ENCODE assay signal across 1 worm cellular context in the genomic region with DNA sequence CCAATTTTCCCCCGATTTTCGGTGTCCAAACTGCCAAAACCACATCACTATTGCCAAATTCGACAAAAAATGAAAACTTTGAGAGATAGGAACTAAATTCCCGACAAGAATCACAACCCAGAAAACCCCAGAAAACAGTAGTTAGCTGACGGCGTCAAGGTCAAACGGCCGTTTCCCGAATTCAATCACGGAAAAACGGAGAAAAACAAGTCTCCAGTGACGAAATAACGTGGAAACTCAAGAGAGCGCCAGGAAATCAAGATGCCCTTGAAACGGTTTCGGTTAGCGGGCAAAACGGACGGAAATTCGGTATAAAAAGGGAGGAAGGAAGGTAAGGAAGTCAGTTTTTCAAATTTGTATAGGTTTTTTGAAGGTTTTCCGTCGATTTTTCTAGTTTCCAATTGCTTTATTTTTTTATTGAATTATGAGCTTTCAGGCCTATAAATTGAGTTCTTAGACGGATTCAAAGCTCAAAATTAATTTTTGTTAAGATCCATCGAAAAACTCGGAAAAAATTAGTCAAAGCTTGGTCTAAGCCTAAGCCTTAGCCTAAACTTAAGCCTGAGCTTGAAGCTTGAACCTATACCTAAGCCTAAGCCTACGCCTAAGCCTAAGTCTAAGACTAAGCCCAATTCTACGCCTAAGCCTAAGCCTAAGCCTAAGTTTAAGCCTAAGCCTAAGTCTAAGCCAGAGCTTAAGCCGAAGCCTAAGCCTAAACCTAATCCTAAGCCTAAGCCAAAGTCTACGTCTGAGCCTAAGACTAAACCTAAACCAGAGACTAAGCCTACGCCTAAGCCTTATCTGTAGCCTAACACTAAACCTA.
TF ChIP-seq lines count a peak whose summit lies in the region.

No protein-coding gene starts in this region.

TF ChIP-seq in whole organism, L1 larva, 84 proteins besides CTCF, POLR2A, EP300 and RAD21 (continued from another document):
- TF ChIP-seq dpl-1 (GFP tag; optimal IDR thresholded peaks at IDR 0.05; lab: Kevin White, UChicago) (no peak), lin-35 (GFP tag; optimal IDR thresholded peaks at IDR 0.05; lab: Kevin White, UChicago) (peak in 1 of 2 experiments; percentile 31), ztf-11 (tag; optimal IDR thresholded peaks at IDR 0.05; lab: Kevin White, UChicago) (no peak), fos-1 (tag; optimal IDR thresholded peaks at IDR 0.05; lab: Kevin White, UChicago) (no peak), hlh-17 (GFP tag; optimal IDR thresholded peaks at IDR 0.05; lab: Kevin White, UChicago; ENCODE audit: borderline replicate concordance) (no peak), ztf-4 (tag; optimal IDR thresholded peaks at IDR 0.05; lab: Kevin White, UChicago) (no peak), ets-5 (GFP tag; IDR thresholded peaks at IDR 0.05; lab: Robert Waterston, UW) (no peak), egl-27 (tag; optimal IDR thresholded peaks at IDR 0.05; lab: Kevin White, UChicago) (no peak), nhr-20 (tag; optimal IDR thresholded peaks at IDR 0.05; lab: Kevin White, UChicago) (peak; percentile 58), nhr-47 (tag; optimal IDR thresholded peaks at IDR 0.05; lab: Kevin White, UChicago) (peak; percentile 32), skn-1 (tag; optimal IDR thresholded peaks at IDR 0.05; lab: Kevin White, UChicago) (peak; percentile 19), sptf-1 (tag; optimal IDR thresholded peaks at IDR 0.05; lab: Kevin White, UChicago) (no peak), lin-39 (tag; optimal IDR thresholded peaks at IDR 0.05; lab: Kevin White, UChicago) (no peak), nhr-84 (tag; optimal IDR thresholded peaks at IDR 0.05; lab: Kevin White, UChicago) (no peak), nhr-90 (tag; optimal IDR thresholded peaks at IDR 0.05; lab: Kevin White, UChicago; ENCODE audit: poor library complexity) (no peak), isw-1 (GFP tag; IDR thresholded peaks at IDR 0.05; lab: Robert Waterston, UW) (no peak), mef-2 (tag; optimal IDR thresholded peaks at IDR 0.05; lab: Kevin White, UChicago) (no peak), unc-98 (GFP tag; IDR thresholded peaks at IDR 0.05; lab: Robert Waterston, UW) (no peak), nhr-71 (tag; optimal IDR thresholded peaks at IDR 0.05; lab: Kevin White, UChicago) (no peak), sup-37 (GFP tag; optimal IDR thresholded peaks at IDR 0.05; lab: Kevin White, UChicago) (no peak), ceh-88 (GFP tag; IDR thresholded peaks at IDR 0.05; lab: Robert Waterston, UW) (no peak), grh-1 (GFP tag; IDR thresholded peaks at IDR 0.05; lab: Robert Waterston, UW) (peak; percentile 49; the same call in 1 of the 2 replicates), nhr-76 (tag; optimal IDR thresholded peaks at IDR 0.05; lab: Kevin White, UChicago) (no peak), irx-1 (tag; optimal IDR thresholded peaks at IDR 0.05; lab: Kevin White, UChicago) (peak; percentile 8), efl-3 (GFP tag; optimal IDR thresholded peaks at IDR 0.05; lab: Kevin White, UChicago) (no peak), fkh-10 (GFP tag; optimal IDR thresholded peaks at IDR 0.05; lab: Kevin White, UChicago) (no peak), ces-1 (GFP tag; optimal IDR thresholded peaks at IDR 0.05; lab: Kevin White, UChicago) (no peak), nhr-77 (tag; optimal IDR thresholded peaks at IDR 0.05; lab: Kevin White, UChicago) (peak; percentile 45), pag-3 (tag; optimal IDR thresholded peaks at IDR 0.05; lab: Kevin White, UChicago; ENCODE audit: borderline replicate concordance, insufficient read depth) (peak; percentile 89), xbp-1 (tag; optimal IDR thresholded peaks at IDR 0.05; lab: Kevin White, UChicago) (no peak), unc-86 (tag; optimal IDR thresholded peaks at IDR 0.05; lab: Kevin White, UChicago) (no peak), lin-13 (GFP tag; optimal IDR thresholded peaks at IDR 0.05; lab: Kevin White, UChicago) (peak; percentile 13), hpl-2 (GFP tag; optimal IDR thresholded peaks at IDR 0.05; lab: Kevin White, UChicago) (no peak), egl-13 (tag; optimal IDR thresholded peaks at IDR 0.05; lab: Kevin White, UChicago) (no peak), efl-1 (optimal IDR thresholded peaks at IDR 0.05; lab: Kevin White, UChicago) (peak in 1 of 2 experiments; percentile 21), efl-1 (GFP tag; optimal IDR thresholded peaks at IDR 0.05 in 1 of 2; lab: Kevin White, UChicago) (peak in 1 of 2 experiments; percentile 45), elt-3 (tag; optimal IDR thresholded peaks at IDR 0.05; lab: Kevin White, UChicago) (peak in 3 of 6 experiments; percentile 36 to 70 (median 66)), elt-2 (tag; optimal IDR thresholded peaks at IDR 0.05; lab: Kevin White, UChicago) (no peak), C04F5.9 (tag; optimal IDR thresholded peaks at IDR 0.05; lab: Kevin White, UChicago) (no peak), tbx-2 (tag; optimal IDR thresholded peaks at IDR 0.05; lab: Kevin White, UChicago) (peak; percentile 10), mep-1 (tag; optimal IDR thresholded peaks at IDR 0.05; lab: Kevin White, UChicago) (peak; percentile 42), zip-4 (GFP tag; optimal IDR thresholded peaks at IDR 0.05; lab: Kevin White, UChicago) (no peak), vab-15 (tag; optimal IDR thresholded peaks at IDR 0.05; lab: Kevin White, UChicago) (no peak), alr-1 (tag; optimal IDR thresholded peaks at IDR 0.05; lab: Kevin White, UChicago; ENCODE audit: borderline replicate concordance) (no peak), sox-4 (tag; optimal IDR thresholded peaks at IDR 0.05; lab: Kevin White, UChicago) (no peak), pax-3 (tag; optimal IDR thresholded peaks at IDR 0.05; lab: Kevin White, UChicago) (no peak), snu-23 (GFP tag; optimal IDR thresholded peaks at IDR 0.05; lab: Kevin White, UChicago) (peak; percentile 59), lin-14 (GFP tag; optimal IDR thresholded peaks at IDR 0.05; lab: Kevin White, UChicago) (peak; percentile 81), nhr-85 (tag; lab: Kevin White, UChicago) (peak; percentile 87), ceh-63 (GFP tag; optimal IDR thresholded peaks at IDR 0.05; lab: Kevin White, UChicago) (no peak), zag-1 (tag; optimal IDR thresholded peaks at IDR 0.05; lab: Kevin White, UChicago) (no peak), lin-15B (tag; optimal IDR thresholded peaks at IDR 0.05; lab: Kevin White, UChicago) (no peak), ceh-90 (tag; optimal IDR thresholded peaks at IDR 0.05; lab: Kevin White, UChicago) (no peak), fkh-4 (tag; optimal IDR thresholded peaks at IDR 0.05; lab: Kevin White, UChicago; ENCODE audit: borderline replicate concordance) (no peak), mab-9 (GFP tag; IDR thresholded peaks at IDR 0.05; lab: Robert Waterston, UW) (no peak), unc-30 (tag; optimal IDR thresholded peaks at IDR 0.05; lab: Kevin White, UChicago) (no peak), aha-1 (tag; optimal IDR thresholded peaks at IDR 0.05; lab: Kevin White, UChicago) (no peak), pqm-1 (tag; optimal IDR thresholded peaks at IDR 0.05; lab: Kevin White, UChicago) (no peak), aly-2 (tag; optimal IDR thresholded peaks at IDR 0.05; lab: Kevin White, UChicago) (no peak), nhr-237 (tag; optimal IDR thresholded peaks at IDR 0.05; lab: Kevin White, UChicago) (no peak), F16B12.6 (tag; optimal IDR thresholded peaks at IDR 0.05; lab: Kevin White, UChicago) (no peak), dsc-1 (tag; optimal IDR thresholded peaks at IDR 0.05; lab: Kevin White, UChicago) (no peak), hlh-4 (tag; optimal IDR thresholded peaks at IDR 0.05; lab: Kevin White, UChicago) (no peak), nhr-28 (tag; optimal IDR thresholded peaks at IDR 0.05; lab: Kevin White, UChicago) (no peak), swsn-7 (tag; optimal IDR thresholded peaks at IDR 0.05; lab: Kevin White, UChicago) (no peak), nhr-19 (GFP tag; conservative IDR thresholded peaks at IDR 0.05; lab: Robert Waterston, UW) (peak; percentile 40; the same call in 1 of the 2 replicates), blmp-1 (tag; optimal IDR thresholded peaks at IDR 0.05; lab: Kevin White, UChicago) (peak; percentile 81), rnt-1 (tag; optimal IDR thresholded peaks at IDR 0.05; lab: Kevin White, UChicago) (no peak), fkh-8 (tag; optimal IDR thresholded peaks at IDR 0.05; lab: Kevin White, UChicago) (no peak)
TF ChIP-seq in whole organism, L1 larva: peak in this region for 21.
